Worm (Caenorhabditis elegans) whole organism, young adult: ENCODE results near the gene K07F5.7.

Experiments
- F10E7.11 ChIP-seq: sonication (generic microtip); optimal IDR thresholded peaks from 2 replicates; lab custom pipeline; 2017; ENCODE audit warnings: mild to moderate bottlenecking, missing genetic modification characterization, moderate library complexity, missing compliant biosample characterization
- F57C9.4 ChIP-seq: sonication (generic microtip); optimal IDR thresholded peaks from 2 replicates; lab custom pipeline; 2017; ENCODE audit warnings: mild to moderate bottlenecking, missing genetic modification characterization, missing compliant biosample characterization
- ama-1 ChIP-seq, 3 experiments: fragments of 150-350 bp in 1 of 3; sonication (generic microtip) in 2 of 3; optimal IDR thresholded peaks; 2 replicates each; lab custom pipeline; 2014 to 2018; ENCODE audit warnings: missing biosample characterization in 2 of 3, missing genetic modification characterization in 2 of 3, missing genetic modification reagents in 2 of 3
- atf-7 ChIP-seq: sonication (generic microtip); optimal IDR thresholded peaks from 2 replicates; lab custom pipeline; 2017; ENCODE audit warnings: mild to moderate bottlenecking, missing genetic modification characterization, missing compliant biosample characterization
- hrde-1 ChIP-seq: sonication (generic microtip); optimal IDR thresholded peaks from 2 replicates; lab custom pipeline; 2016; ENCODE audit warnings: missing genetic modification characterization, mild to moderate bottlenecking, missing compliant biosample characterization, moderate library complexity, missing genotype, missing genetic modification reagents, borderline replicate concordance
- lin-26 ChIP-seq: fragments of 200-800 bp; sonication (Bioruptor generic); IDR thresholded peaks from 2 replicates; pipeline ENCODE4 v1.3.6; 2022; ENCODE audit warnings: missing genetic modification reagents, missing genetic modification characterization, missing compliant biosample characterization
- lin-35 ChIP-seq, 3 experiments: fragments of 150-350 bp in 2 of 3; sonication (generic microtip) in 1 of 3; optimal IDR thresholded peaks; 2 replicates each; lab custom pipeline; 2014 to 2018; ENCODE audit warnings: missing biosample characterization in 3 of 3, missing genetic modification characterization in 3 of 3, missing genetic modification reagents in 3 of 3
- lin-40 ChIP-seq: sonication (generic microtip); optimal IDR thresholded peaks from 2 replicates; lab custom pipeline; 2016; ENCODE audit warnings: missing genetic modification characterization, mild to moderate bottlenecking, missing compliant biosample characterization, missing genotype, missing genetic modification reagents

DNA sequence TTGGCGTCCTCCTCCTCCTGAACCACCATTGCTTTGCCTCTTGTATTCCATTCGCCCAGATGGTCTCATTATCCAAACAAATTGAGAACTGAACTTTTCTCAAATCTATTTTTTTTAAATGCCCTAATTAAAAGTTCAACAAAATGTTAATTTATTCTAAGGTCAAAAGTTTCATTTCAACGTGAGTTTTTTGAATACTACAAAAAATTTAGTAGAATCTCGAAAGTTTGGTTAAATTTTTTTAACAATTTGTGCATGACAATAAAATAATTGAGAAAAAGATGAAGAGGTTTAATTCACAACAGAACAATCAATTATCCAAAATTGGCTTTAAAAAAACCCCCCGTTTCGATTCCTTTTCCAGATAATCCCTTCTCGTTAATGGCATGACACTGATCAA, 44.0 kb upstream of the K07F5.7 start, which contains the start of gene F32B6.4:
- TF ChIP-seq ama-1 (optimal IDR thresholded peaks at IDR 0.05; lab: Kevin White, UChicago) (no peak), ama-1 (GFP tag; optimal IDR thresholded peaks at IDR 0.05; lab: Kevin White, UChicago) (no peak), lin-40 (tag; lab: Kevin White, UChicago) (no peak), F10E7.11 (tag; lab: Kevin White, UChicago) (no peak), lin-35 (GFP tag; optimal IDR thresholded peaks at IDR 0.05; lab: Kevin White, UChicago) (no peak), lin-26 (GFP tag; lab: Robert Waterston, UW) (no peak), F57C9.4 (tag; lab: Kevin White, UChicago) (no peak), atf-7 (no peak), hrde-1 (tag; lab: Kevin White, UChicago) (no peak)
